Worm (Caenorhabditis elegans) whole organism, young adult: Measurements from ENCODE around the gene C25F9.15.

Source experiments
- B0035.1 ChIP-seq: sonication (generic microtip); optimal IDR thresholded peaks from 2 replicates; lab custom pipeline; 2016; ENCODE audit warnings: missing genetic modification characterization, mild to moderate bottlenecking, missing compliant biosample characterization, missing genotype, missing genetic modification reagents
- B0261.1 ChIP-seq: sonication (generic microtip); optimal IDR thresholded peaks from 2 replicates; lab custom pipeline; 2016; ENCODE audit warnings: mild to moderate bottlenecking, missing genetic modification characterization, moderate library complexity, missing compliant biosample characterization
- B0336.3 ChIP-seq: fragments of 200-800 bp; sonication (Bioruptor generic); IDR thresholded peaks from 2 replicates; pipeline ENCODE4 v1.3.6; 2022; ENCODE audit warnings: missing genetic modification characterization, missing compliant biosample characterization
- C06A6.2 ChIP-seq: fragments of 200-800 bp; sonication (Bioruptor generic); conservative IDR thresholded peaks from 2 replicates; pipeline ENCODE4 v1.3.6; 2022; ENCODE audit warnings: missing genetic modification characterization, missing compliant biosample characterization
- F33H1.4 ChIP-seq: fragments of 200-800 bp; sonication (Bioruptor generic); IDR thresholded peaks from 2 replicates; pipeline ENCODE4 v1.3.6; 2022; ENCODE audit warnings: missing genetic modification reagents, missing genetic modification characterization, missing compliant biosample characterization
- F39B2.1 ChIP-seq: fragments of 200-800 bp; sonication (Bioruptor generic); IDR thresholded peaks from 2 replicates; pipeline ENCODE4 v1.3.6; 2022; ENCODE audit warnings: missing genetic modification reagents, missing genetic modification characterization, missing compliant biosample characterization
- F57A8.1 ChIP-seq: fragments of 200-800 bp; sonication (Bioruptor generic); optimal IDR thresholded peaks from 2 replicates; lab custom pipeline; 2018; ENCODE audit warnings: mild to moderate bottlenecking, missing genetic modification characterization, moderate library complexity, missing compliant biosample characterization
- K11D2.4 ChIP-seq: fragments of 200-800 bp; sonication (Bioruptor generic); IDR thresholded peaks from 2 replicates; pipeline ENCODE4 v1.3.6; 2022; ENCODE audit warnings: missing genetic modification reagents, missing genetic modification characterization, missing compliant biosample characterization
- Y56A3A.18 ChIP-seq: fragments of 200-800 bp; sonication (Bioruptor generic); IDR thresholded peaks from 2 replicates; pipeline ENCODE4 v1.3.6; 2022; ENCODE audit warnings: missing genetic modification reagents, missing genetic modification characterization, missing compliant biosample characterization
- Y79H2A.3 ChIP-seq: fragments of 200-800 bp; sonication (Bioruptor generic); conservative IDR thresholded peaks from 2 replicates; pipeline ENCODE4 v1.3.6; 2022; ENCODE audit warnings: missing genetic modification reagents, missing genetic modification characterization, missing compliant biosample characterization
- aptf-3 ChIP-seq: fragments of 200-800 bp; sonication (Bioruptor generic); IDR thresholded peaks from 2 replicates; pipeline ENCODE4 v1.3.6; 2022; ENCODE audit warnings: missing genetic modification characterization, missing compliant biosample characterization
- attf-3 ChIP-seq: fragments of 200-800 bp; sonication (Bioruptor generic); conservative IDR thresholded peaks from 2 replicates; pipeline ENCODE4 v1.3.6; 2022; ENCODE audit warnings: missing genetic modification reagents, missing genetic modification characterization, missing compliant biosample characterization
- attf-6 ChIP-seq: fragments of 200-800 bp; sonication (Bioruptor generic); IDR thresholded peaks from 2 replicates; pipeline ENCODE4 v1.3.6; 2022; ENCODE audit warnings: missing genetic modification reagents, missing genetic modification characterization, missing compliant biosample characterization
- bed-1 ChIP-seq: fragments of 200-800 bp; sonication (Bioruptor generic); IDR thresholded peaks from 2 replicates; pipeline ENCODE4 v1.3.6; 2022; ENCODE audit warnings: missing genetic modification reagents, missing genetic modification characterization, missing compliant biosample characterization
- cebp-1 ChIP-seq, 2 experiments: fragments of 200-800 bp in 1 of 2; sonication (Bioruptor generic) in 1 of 2; sonication (generic microtip) in 1 of 2; IDR thresholded peaks in 1 of 2; optimal IDR thresholded peaks in 1 of 2; 2 replicates each; pipeline versions ENCODE4 v1.3.6 to Lab custom; 2017 to 2022; ENCODE audit warnings: missing compliant biosample characterization in 2 of 2, missing genetic modification characterization in 2 of 2, mild to moderate bottlenecking in 1 of 2, missing genetic modification reagents in 1 of 2, moderate library complexity in 1 of 2
- cebp-2 ChIP-seq: fragments of 200-800 bp; sonication (Bioruptor generic); IDR thresholded peaks from 2 replicates; pipeline ENCODE4 v1.3.6; 2022; ENCODE audit warnings: missing genetic modification characterization, missing compliant biosample characterization
- ceh-27 ChIP-seq: fragments of 200-800 bp; sonication (Bioruptor generic); optimal IDR thresholded peaks from 2 replicates; lab custom pipeline; 2018; ENCODE audit warnings: mild to moderate bottlenecking, missing genetic modification characterization, moderate library complexity, missing compliant biosample characterization
- ceh-58 ChIP-seq: fragments of 200-800 bp; sonication (Bioruptor generic); IDR thresholded peaks from 2 replicates; pipeline ENCODE4 v1.3.6; 2022; ENCODE audit warnings: missing genetic modification characterization, missing compliant biosample characterization
- egl-18 ChIP-seq: fragments of 200-800 bp; sonication (Bioruptor generic); IDR thresholded peaks from 2 replicates; pipeline ENCODE4 v1.3.6; 2022; ENCODE audit warnings: missing genetic modification reagents, missing genetic modification characterization, missing compliant biosample characterization
- ets-4 ChIP-seq: fragments of 200-800 bp; sonication (Bioruptor generic); optimal IDR thresholded peaks from 2 replicates; lab custom pipeline; 2018; ENCODE audit warnings: mild to moderate bottlenecking, missing genetic modification characterization, missing compliant biosample characterization
- hlh-12 ChIP-seq: sonication (generic microtip); optimal IDR thresholded peaks from 2 replicates; lab custom pipeline; 2016; ENCODE audit warnings: missing genetic modification characterization, missing compliant biosample characterization
- hrde-1 ChIP-seq: sonication (generic microtip); optimal IDR thresholded peaks from 2 replicates; lab custom pipeline; 2016; ENCODE audit warnings: missing genetic modification characterization, mild to moderate bottlenecking, missing compliant biosample characterization, moderate library complexity, missing genotype, missing genetic modification reagents, borderline replicate concordance
- let-526 ChIP-seq: fragments of 200-800 bp; sonication (Bioruptor generic); IDR thresholded peaks from 2 replicates; pipeline ENCODE4 v1.3.6; 2022; ENCODE audit warnings: missing genetic modification reagents, missing genetic modification characterization, missing compliant biosample characterization
- lin-26 ChIP-seq: fragments of 200-800 bp; sonication (Bioruptor generic); IDR thresholded peaks from 2 replicates; pipeline ENCODE4 v1.3.6; 2022; ENCODE audit warnings: missing genetic modification reagents, missing genetic modification characterization, missing compliant biosample characterization
- lin-40 ChIP-seq: sonication (generic microtip); optimal IDR thresholded peaks from 2 replicates; lab custom pipeline; 2016; ENCODE audit warnings: missing genetic modification characterization, mild to moderate bottlenecking, missing compliant biosample characterization, missing genotype, missing genetic modification reagents
- lir-1 ChIP-seq: fragments of 200-800 bp; sonication (Bioruptor generic); conservative IDR thresholded peaks from 2 replicates; pipeline ENCODE4 v1.3.6; 2022; ENCODE audit warnings: missing genetic modification reagents, missing genetic modification characterization, missing compliant biosample characterization
- lsl-1 ChIP-seq: fragments of 200-800 bp; sonication (Bioruptor generic); optimal IDR thresholded peaks from 2 replicates; lab custom pipeline; 2018; ENCODE audit warnings: mild to moderate bottlenecking, missing genetic modification characterization, moderate library complexity, missing compliant biosample characterization
- madf-3 ChIP-seq: fragments of 200-800 bp; sonication (Bioruptor generic); IDR thresholded peaks from 2 replicates; pipeline ENCODE4 v1.3.6; 2022; ENCODE audit warnings: missing genetic modification reagents, missing genetic modification characterization, missing compliant biosample characterization
- mes-4 ChIP-seq: sonication (generic microtip); optimal IDR thresholded peaks from 2 replicates; lab custom pipeline; 2016; ENCODE audit warnings: missing genotype, missing genetic modification characterization, missing compliant biosample characterization
- nfyb-1 ChIP-seq: fragments of 200-800 bp; sonication (Bioruptor generic); IDR thresholded peaks from 2 replicates; pipeline ENCODE4 v1.3.6; 2022; ENCODE audit warnings: missing genetic modification reagents, missing genetic modification characterization, missing compliant biosample characterization
- nhr-120 ChIP-seq: fragments of 200-800 bp; sonication (Bioruptor generic); IDR thresholded peaks from 2 replicates; pipeline ENCODE4 v1.3.6; 2022; ENCODE audit warnings: missing genetic modification characterization, missing compliant biosample characterization
- pbrm-1 ChIP-seq: fragments of 200-800 bp; sonication (Bioruptor generic); IDR thresholded peaks from 2 replicates; pipeline ENCODE4 v1.3.6; 2022; ENCODE audit warnings: missing genetic modification reagents, missing genetic modification characterization, missing compliant biosample characterization
- repo-1 ChIP-seq: sonication (generic microtip); optimal IDR thresholded peaks from 2 replicates; lab custom pipeline; 2017; ENCODE audit warnings: mild to moderate bottlenecking, missing genetic modification characterization, missing compliant biosample characterization
- rpc-1 ChIP-seq, 2 experiments: fragments of 150-350 bp in 1 of 2; sonication (generic microtip) in 1 of 2; optimal IDR thresholded peaks; 2 replicates each; lab custom pipeline; 2014 to 2018; ENCODE audit warnings: missing biosample characterization in 1 of 2, missing genetic modification characterization in 1 of 2, missing genetic modification reagents in 1 of 2, missing genotype in 1 of 2
- sea-2 ChIP-seq: fragments of 200-800 bp; sonication (Bioruptor generic); IDR thresholded peaks from 2 replicates; pipeline ENCODE4 v1.3.6; 2022; ENCODE audit warnings: missing genetic modification characterization, missing compliant biosample characterization
- somi-1 ChIP-seq: fragments of 200-800 bp; sonication (Bioruptor generic); optimal IDR thresholded peaks from 2 replicates; lab custom pipeline; 2018; ENCODE audit warnings: mild to moderate bottlenecking, missing genetic modification characterization, missing compliant biosample characterization
- unc-62 ChIP-seq: fragments of 150-350 bp; optimal IDR thresholded peaks from 2 replicates; lab custom pipeline; 2014; ENCODE audit warnings: missing biosample characterization, missing genetic modification reagents, missing genetic modification characterization
- ztf-18 ChIP-seq: sonication (generic microtip); optimal IDR thresholded peaks from 2 replicates; lab custom pipeline; 2016; ENCODE audit warnings: missing genotype, mild to moderate bottlenecking, missing genetic modification characterization, missing compliant biosample characterization
- ztf-25 ChIP-seq: fragments of 200-800 bp; sonication (Bioruptor generic); IDR thresholded peaks from 2 replicates; pipeline ENCODE4 v1.3.6; 2022; ENCODE audit warnings: missing genetic modification reagents, missing genetic modification characterization, missing compliant biosample characterization

Gene C25F9.15

DNA sequence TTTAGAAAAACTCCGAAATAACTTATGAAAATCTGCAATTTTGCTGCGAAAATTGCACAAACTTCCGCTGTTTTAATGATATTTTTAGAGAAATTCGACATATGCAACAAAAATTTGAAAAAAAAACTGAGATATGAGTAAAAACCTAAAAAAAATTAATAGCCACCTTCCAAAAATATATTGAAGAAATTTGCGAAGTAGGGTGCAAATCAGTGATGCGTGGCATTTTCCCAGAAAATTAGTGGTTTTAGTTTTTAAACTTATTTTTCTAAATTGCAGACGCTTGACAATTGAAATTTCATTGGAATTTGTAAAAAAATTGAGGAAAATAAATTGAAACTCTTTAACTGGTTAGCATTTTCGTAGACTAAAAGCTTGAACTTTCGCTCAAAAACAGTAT is 19.1 kb upstream of the C25F9.15 start, which contains the start of gene C25F9.13 (continued):
- TF ChIP-seq F39B2.1 (GFP tag; lab: Robert Waterston, UW): no peak

DNA sequence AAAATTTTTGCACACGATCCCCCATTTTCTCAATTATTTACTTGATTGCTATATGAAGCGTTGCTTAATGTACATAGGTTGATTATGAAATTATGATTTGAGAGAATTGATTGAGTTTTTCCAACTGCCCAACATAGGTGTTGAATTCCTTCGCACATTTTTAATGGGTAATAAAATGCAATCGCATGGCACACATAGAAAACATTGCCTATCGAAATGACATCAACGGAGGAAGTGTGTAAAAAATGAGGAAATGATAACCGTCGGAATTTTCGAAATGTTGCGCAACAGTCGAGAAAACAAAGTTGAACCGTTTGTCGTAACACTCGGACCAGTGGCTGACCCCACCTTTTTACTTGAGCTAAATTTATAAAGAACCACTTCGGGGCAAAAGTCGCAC is 18.7 kb upstream of the C25F9.15 start:
- TF ChIP-seq cebp-1 (GFP tag; IDR thresholded peaks at IDR 0.05; lab: Robert Waterston, UW): peak; percentile 50; the same call in 1 of the 2 replicates
- peak; percentile 42 for TF ChIP-seq cebp-1 (tag; optimal IDR thresholded peaks at IDR 0.05; lab: Kevin White, UChicago)

DNA sequence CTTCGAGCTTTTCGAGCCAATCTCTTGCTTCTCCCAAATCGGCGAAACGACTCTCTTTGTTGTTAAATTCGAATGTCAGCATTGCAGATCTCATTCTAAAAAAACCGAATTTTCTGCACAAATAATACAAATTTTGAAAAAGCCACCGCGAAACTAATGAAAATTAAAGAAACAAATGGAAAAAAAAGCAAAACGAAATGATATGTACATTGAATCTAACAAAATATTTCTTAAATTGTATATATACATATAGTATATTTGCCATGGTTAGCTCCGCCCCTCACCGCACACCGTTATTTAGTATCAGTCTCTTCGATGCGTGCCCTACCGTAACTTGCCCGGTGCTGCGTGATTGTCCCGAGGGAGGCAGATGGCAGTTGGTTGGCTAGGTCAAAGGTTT is 17.3 kb upstream of the C25F9.15 start, which contains the start of gene srw-86:
Gene srw-86, minus strand, starts transcription at position 101 of the 400 bp plus-strand sequence.
- TF ChIP-seq C06A6.2 (GFP tag; lab: Robert Waterston, UW) (no peak), lin-40 (tag; lab: Kevin White, UChicago) (no peak), lir-1 (GFP tag; lab: Robert Waterston, UW) (no peak), aptf-3 (GFP tag; lab: Robert Waterston, UW) (no peak), hlh-12 (tag; lab: Kevin White, UChicago) (no peak), B0336.3 (GFP tag; lab: Robert Waterston, UW) (no peak), nhr-120 (GFP tag; lab: Robert Waterston, UW) (no peak), lsl-1 (GFP tag; lab: Kevin White, UChicago) (no peak), F57A8.1 (GFP tag; lab: Kevin White, UChicago) (no peak), rpc-1 (optimal IDR thresholded peaks at IDR 0.05; lab: Kevin White, UChicago) (no peak), rpc-1 (tag; optimal IDR thresholded peaks at IDR 0.05; lab: Kevin White, UChicago) (no peak), let-526 (no peak), unc-62 (GFP tag; lab: Kevin White, UChicago) (no peak), B0035.1 (tag; lab: Kevin White, UChicago) (no peak), ceh-58 (GFP tag; lab: Robert Waterston, UW) (no peak), ceh-27 (no peak), ztf-18 (tag; lab: Kevin White, UChicago) (no peak)
- TF ChIP-seq, all 124 proteins: peak for 0

DNA sequence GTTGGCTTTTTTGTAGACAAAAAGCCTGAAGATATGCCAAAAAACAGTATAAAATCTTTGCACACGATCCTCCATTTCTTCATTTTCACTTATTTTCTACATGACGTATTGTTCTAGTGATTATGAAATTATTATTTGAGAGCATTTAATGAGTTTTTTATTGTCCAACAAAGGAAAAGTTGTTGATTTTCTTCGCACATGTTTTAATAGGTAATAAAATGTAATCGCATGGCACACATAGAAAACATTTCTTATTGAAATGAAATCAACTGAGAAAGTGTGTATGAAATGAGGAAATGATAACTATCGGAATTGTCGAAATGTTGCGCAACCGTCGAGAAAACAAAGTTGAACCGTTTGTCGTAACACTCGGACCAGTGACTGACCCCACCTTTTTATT is 16.5 kb upstream of the C25F9.15 start:
- TF ChIP-seq bed-1 (GFP tag; lab: Robert Waterston, UW) (no peak), nfyb-1 (GFP tag; lab: Robert Waterston, UW) (0 out of 2 replicates have a peak, but pooled peaks have one; percentile 8), cebp-1 (GFP tag; IDR thresholded peaks at IDR 0.05; lab: Robert Waterston, UW) (peak; percentile 40; the same call in 1 of the 2 replicates), cebp-1 (tag; optimal IDR thresholded peaks at IDR 0.05; lab: Kevin White, UChicago) (peak; percentile 49)

DNA sequence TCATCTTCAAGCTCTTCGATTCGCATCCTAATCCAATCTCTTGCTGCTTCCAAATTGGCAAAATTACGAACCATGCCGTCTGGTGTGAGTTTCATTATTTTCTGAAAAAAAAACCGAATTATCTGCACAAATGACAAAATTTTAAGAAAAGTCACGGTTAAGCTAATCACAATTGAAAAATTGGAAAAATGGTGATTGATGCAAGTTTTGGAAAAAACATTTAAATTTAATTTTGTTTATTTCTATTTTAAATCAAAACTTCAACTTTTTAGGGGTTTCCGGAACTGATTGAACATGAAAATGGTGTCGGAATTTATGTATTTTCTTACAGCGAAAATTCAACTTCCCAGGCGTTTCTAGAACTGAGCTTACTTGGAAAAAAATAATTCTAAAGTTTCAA is 15.1 kb upstream of the C25F9.15 start, which contains the start of gene C25F9.12:
Gene C25F9.12, minus strand, starts transcription at position 101 of the 400 bp plus-strand sequence.
- TF ChIP-seq lin-26 (GFP tag; lab: Robert Waterston, UW) (no peak), cebp-2 (GFP tag; lab: Robert Waterston, UW) (no peak), ztf-25 (GFP tag; lab: Robert Waterston, UW) (no peak), Y79H2A.3 (GFP tag; lab: Robert Waterston, UW) (no peak), sea-2 (GFP tag; lab: Robert Waterston, UW) (no peak), attf-6 (GFP tag; lab: Robert Waterston, UW) (no peak), madf-3 (GFP tag; lab: Robert Waterston, UW) (no peak)

DNA sequence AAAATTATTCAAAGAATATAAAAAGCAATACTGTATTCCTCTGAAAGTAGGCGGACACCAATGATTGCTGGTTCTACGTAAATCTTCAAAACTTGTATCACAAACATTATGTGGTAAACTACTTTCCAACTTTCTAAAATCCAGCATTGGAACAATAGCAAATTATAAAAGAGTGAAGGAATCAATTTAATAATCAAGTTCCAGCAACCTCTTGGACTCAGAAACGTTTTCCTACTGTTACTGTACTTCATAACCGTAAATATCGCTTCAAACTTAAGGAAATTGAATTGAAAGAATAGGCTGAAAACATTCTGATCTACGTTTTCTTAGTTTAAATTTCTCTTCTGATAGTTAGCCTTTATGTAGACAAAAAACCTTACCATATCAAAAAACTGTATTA is 14.3 kb upstream of the C25F9.15 start:
- TF ChIP-seq attf-3 (GFP tag; lab: Robert Waterston, UW) (no peak), unc-62 (GFP tag; lab: Kevin White, UChicago) (no peak), F33H1.4 (GFP tag; lab: Robert Waterston, UW) (no peak), hrde-1 (no peak), egl-18 (GFP tag; lab: Robert Waterston, UW) (no peak), pbrm-1 (no peak), B0261.1 (tag; lab: Kevin White, UChicago) (no peak), K11D2.4 (GFP tag; lab: Robert Waterston, UW) (no peak), ceh-27 (no peak), lsl-1 (GFP tag; lab: Kevin White, UChicago) (no peak), ets-4 (GFP tag; lab: Kevin White, UChicago) (no peak), mes-4 (tag; lab: Kevin White, UChicago) (no peak), somi-1 (no peak), repo-1 (no peak), Y56A3A.18 (no peak)
